Worm (Caenorhabditis elegans): ENCODE data around the gene rps-1.

DNA sequence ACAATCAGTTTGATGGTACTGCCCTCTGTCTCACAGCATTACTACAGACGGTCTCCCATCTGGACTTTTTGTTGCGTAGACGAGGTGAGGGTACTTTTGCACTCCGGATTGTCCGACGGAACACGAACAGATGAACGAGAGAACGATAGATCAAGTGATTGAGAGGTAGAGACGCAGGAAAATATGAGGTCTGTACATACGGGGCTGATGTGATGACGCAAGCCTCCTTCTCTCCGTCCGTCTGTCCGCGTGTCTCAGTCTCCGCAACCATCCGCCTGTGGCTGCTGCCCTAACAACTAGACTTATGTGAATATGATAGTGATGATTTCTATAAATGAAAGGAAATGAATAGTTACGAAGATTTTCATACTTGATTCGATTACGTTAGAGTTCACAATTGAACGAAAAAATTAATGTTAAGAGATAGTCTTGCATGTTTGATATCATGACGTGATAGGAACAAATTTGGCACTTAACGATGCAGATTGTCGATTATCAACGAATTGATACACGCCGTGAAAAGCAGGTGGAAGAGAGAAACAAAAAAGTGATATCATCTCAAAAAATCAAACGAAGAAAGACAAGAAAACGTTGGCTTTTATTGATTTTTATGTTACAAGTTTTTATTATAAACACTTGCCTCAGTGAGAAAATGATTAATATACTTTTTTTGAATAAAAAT lies 27.0 kb downstream of the rps-1 start:
- TF ChIP-seq lsy-2 (tag; optimal IDR thresholded peaks at IDR 0.05): no peak
- no peak for TF ChIP-seq peb-1 (tag; optimal IDR thresholded peaks at IDR 0.05)
- no peak for TF ChIP-seq zag-1 (tag; optimal IDR thresholded peaks at IDR 0.05)
- TF ChIP-seq ZK546.5 (tag; optimal IDR thresholded peaks at IDR 0.05): no peak
- TF ChIP-seq nhr-6 (tag; optimal IDR thresholded peaks at IDR 0.05): no peak
- TF ChIP-seq nhr-77 (tag; optimal IDR thresholded peaks at IDR 0.05): no peak
